Worm (Caenorhabditis elegans) whole organism, early embryonic: ENCODE results near the gene F12E12.6.
"Not testable (repeated sequence)": the region's sequence is repeated elsewhere in the genome, so short reads cannot be mapped to it uniquely, and the experiment has no call there.

Experiments
- B0310.2 ChIP-seq: sonication (generic microtip); optimal IDR thresholded peaks from 2 replicates; lab custom pipeline; 2016; ENCODE audit warnings: mild to moderate bottlenecking, missing genetic modification characterization, missing compliant biosample characterization
- F13C5.2 ChIP-seq: sonication (generic microtip); optimal IDR thresholded peaks from 2 replicates; lab custom pipeline; 2017; ENCODE audit warnings: mild to moderate bottlenecking, missing genetic modification characterization, inconsistent platforms, missing compliant biosample characterization
- aly-1 ChIP-seq: sonication (generic microtip); optimal IDR thresholded peaks from 2 replicates; lab custom pipeline; 2016; ENCODE audit warnings: missing genetic modification characterization, missing compliant biosample characterization
- ama-1 ChIP-seq: fragments of 150-350 bp; optimal IDR thresholded peaks from 2 replicates; lab custom pipeline; 2014
- ceh-13 ChIP-seq: fragments of 200-800 bp; sonication (Bioruptor generic); optimal IDR thresholded peaks from 2 replicates; lab custom pipeline; 2018; ENCODE audit warnings: mild to moderate bottlenecking, missing genetic modification characterization, missing compliant biosample characterization
- ceh-36 ChIP-seq: sonication (generic microtip); optimal IDR thresholded peaks from 2 replicates; lab custom pipeline; 2016; ENCODE audit warnings: missing genetic modification characterization, inconsistent platforms, missing compliant biosample characterization
- ets-7 ChIP-seq: sonication (generic microtip); optimal IDR thresholded peaks from 2 replicates; lab custom pipeline; 2016; ENCODE audit warnings: missing genotype, missing genetic modification characterization, missing compliant biosample characterization
- flt-1 ChIP-seq: fragments of 200-800 bp; sonication (Bioruptor generic); IDR thresholded peaks from 2 replicates; pipeline ENCODE4 v1.3.6; 2022; ENCODE audit warnings: missing genetic modification characterization, missing compliant biosample characterization
- hmbx-1 ChIP-seq: sonication (generic microtip); optimal IDR thresholded peaks from 2 replicates; lab custom pipeline; 2016; ENCODE audit warnings: mild to moderate bottlenecking, missing genetic modification characterization, missing compliant biosample characterization
- hmg-4 ChIP-seq: fragments of 200-800 bp; sonication (Bioruptor generic); optimal IDR thresholded peaks from 2 replicates; lab custom pipeline; 2018; ENCODE audit warnings: mild to moderate bottlenecking, missing genetic modification characterization, missing compliant biosample characterization
- hnd-1 ChIP-seq: sonication (generic microtip); optimal IDR thresholded peaks from 2 replicates; lab custom pipeline; 2016; ENCODE audit warnings: missing genetic modification characterization, missing compliant biosample characterization
- pes-1 ChIP-seq: fragments of 200-800 bp; sonication (Bioruptor generic); IDR thresholded peaks from 2 replicates; pipeline ENCODE4 v1.3.6; 2022; ENCODE audit warnings: missing genetic modification reagents, missing genetic modification characterization, missing compliant biosample characterization
- scrt-1 ChIP-seq: fragments of 200-800 bp; sonication (Bioruptor generic); IDR thresholded peaks from 2 replicates; pipeline ENCODE4 v1.3.6; 2022; ENCODE audit warnings: missing genetic modification characterization, missing compliant biosample characterization
- sea-1 ChIP-seq: fragments of 200-800 bp; sonication (Bioruptor generic); conservative IDR thresholded peaks from 2 replicates; pipeline ENCODE4 v1.3.6; 2022; ENCODE audit warnings: missing genetic modification characterization, missing compliant biosample characterization
- tbx-11 ChIP-seq: fragments of 200-800 bp; sonication (Bioruptor generic); IDR thresholded peaks from 2 replicates; pipeline ENCODE4 v1.3.6; 2022; ENCODE audit warnings: missing genetic modification characterization, missing compliant biosample characterization
- tbx-37 ChIP-seq: fragments of 200-800 bp; sonication (Bioruptor generic); conservative IDR thresholded peaks from 2 replicates; pipeline ENCODE4 v1.3.6; 2022; ENCODE audit warnings: missing genetic modification reagents, missing genetic modification characterization, missing compliant biosample characterization
- tra-4 ChIP-seq: sonication (generic microtip); optimal IDR thresholded peaks from 2 replicates; lab custom pipeline; 2017; ENCODE audit warnings: missing genetic modification characterization, missing compliant biosample characterization

The F12E12.6 gene

DNA sequence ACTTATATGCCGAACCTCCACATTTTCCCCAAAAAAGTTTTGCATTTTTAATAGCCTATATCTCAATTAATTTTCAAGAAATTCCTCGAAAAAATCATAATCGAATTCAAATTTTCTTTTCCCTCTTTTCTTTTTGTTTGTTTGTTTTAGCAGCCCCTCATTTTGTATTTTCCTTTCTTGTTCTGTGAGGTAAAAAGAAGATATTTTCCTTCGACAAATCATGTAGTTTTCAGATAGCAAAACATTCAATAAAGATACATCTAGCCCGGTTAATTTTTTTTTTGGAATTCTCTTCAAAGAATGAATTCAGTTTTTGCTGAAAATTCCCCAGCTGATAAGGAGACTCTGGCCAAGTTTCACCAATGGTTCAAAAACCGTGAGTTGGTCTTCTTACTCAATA lies 39.0 kb upstream of the F12E12.6 start, which contains the start of gene T24E12.3:
Gene T24E12.3 (plus strand): TSS at position 301 of the 400 bp plus-strand sequence.
- TF ChIP-seq flt-1 (GFP tag; lab: Robert Waterston, UW) (no peak), tbx-11 (GFP tag; lab: Robert Waterston, UW) (no peak), F13C5.2 (tag; lab: Kevin White, UChicago) (no peak), ama-1 (lab: Kevin White, UChicago) (no peak)

- TF ChIP-seq B0310.2 (tag; lab: Kevin White, UChicago) (no peak), scrt-1 (GFP tag; lab: Robert Waterston, UW) (no peak), tra-4 (tag; lab: Kevin White, UChicago) (no peak), F13C5.2 (tag; lab: Kevin White, UChicago) (no peak), flt-1 (GFP tag; lab: Robert Waterston, UW) (no peak), ets-7 (tag; lab: Kevin White, UChicago) (no peak), aly-1 (tag; lab: Kevin White, UChicago) (no peak), sea-1 (GFP tag; lab: Robert Waterston, UW) (no peak), tbx-11 (GFP tag; lab: Robert Waterston, UW) (no peak), pes-1 (GFP tag; lab: Robert Waterston, UW) (no peak), tbx-37 (no peak), ceh-13 (GFP tag; lab: Kevin White, UChicago) (no peak), hnd-1 (tag; lab: Kevin White, UChicago) (no peak)
Measured at ce11 chrII:3773130-3773529, 36.4 kb upstream of the F12E12.6 start, which contains the start of gene T24E12.10. Gene T24E12.10 (minus strand): TSS chrII:3773230.

ce11 chrII:3771640-3772039 lies 34.9 kb upstream of the F12E12.6 start:
- TF ChIP-seq ceh-13 (GFP tag; lab: Kevin White, UChicago) (no peak), B0310.2 (tag; lab: Kevin White, UChicago) (no peak), ama-1 (lab: Kevin White, UChicago) (no peak), tbx-37 (no peak), tbx-11 (GFP tag; lab: Robert Waterston, UW) (no peak), tra-4 (tag; lab: Kevin White, UChicago) (no peak), pes-1 (GFP tag; lab: Robert Waterston, UW) (no peak), scrt-1 (GFP tag; lab: Robert Waterston, UW) (no peak)

DNA sequence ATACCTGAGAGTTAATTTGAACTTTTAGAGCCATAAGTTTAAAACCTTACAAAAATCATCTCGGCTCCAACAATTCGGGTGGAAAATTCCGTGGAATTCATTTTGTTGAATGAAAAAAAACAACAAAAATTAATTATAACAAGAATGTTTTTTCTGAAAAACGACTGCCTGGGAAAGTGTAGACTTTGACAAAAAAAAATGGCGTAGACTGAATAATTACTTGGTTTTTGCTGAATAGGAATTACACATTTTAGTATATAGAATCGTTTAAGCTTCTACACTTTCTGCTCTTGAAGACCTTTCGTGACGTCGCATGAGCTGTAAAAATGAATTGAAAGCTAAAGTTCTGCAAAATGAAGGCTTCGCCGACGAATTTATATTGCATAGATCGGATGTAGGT lies 27.7 kb upstream of the F12E12.6 start, which contains the start of gene srx-112:
Gene srx-112 (minus strand): TSS at position 101 of the 400 bp plus-strand sequence.
- TF ChIP-seq F13C5.2 (tag; lab: Kevin White, UChicago) (no peak), hnd-1 (tag; lab: Kevin White, UChicago) (no peak), pes-1 (GFP tag; lab: Robert Waterston, UW) (no peak)

DNA sequence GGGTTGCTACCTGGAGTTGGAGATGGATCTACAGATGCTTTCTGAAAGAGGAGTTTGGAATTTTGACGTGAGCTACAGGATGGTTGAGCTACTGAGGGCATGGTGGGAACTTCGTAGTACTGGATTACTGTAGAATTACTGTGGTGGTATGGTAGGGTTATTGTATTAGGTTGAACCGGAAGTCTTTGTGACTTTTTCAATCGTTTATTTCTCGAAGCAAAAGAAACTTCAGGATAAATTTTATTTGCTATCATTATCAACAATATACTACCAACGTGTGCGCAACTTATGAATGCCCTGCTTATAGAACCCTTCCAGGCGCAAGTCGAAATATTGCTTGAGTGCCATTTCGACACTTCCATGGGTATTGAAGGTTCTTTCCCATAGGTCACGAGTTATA lies 24.9 kb upstream of the F12E12.6 start, which contains the start of gene T24E12.6:
Gene T24E12.6 (minus strand): TSS at position 101 of the 400 bp plus-strand sequence.
- not testable (repeated sequence) for TF ChIP-seq ets-7 (tag; lab: Kevin White, UChicago); hmg-4 (GFP tag; lab: Kevin White, UChicago); flt-1 (GFP tag; lab: Robert Waterston, UW)

DNA sequence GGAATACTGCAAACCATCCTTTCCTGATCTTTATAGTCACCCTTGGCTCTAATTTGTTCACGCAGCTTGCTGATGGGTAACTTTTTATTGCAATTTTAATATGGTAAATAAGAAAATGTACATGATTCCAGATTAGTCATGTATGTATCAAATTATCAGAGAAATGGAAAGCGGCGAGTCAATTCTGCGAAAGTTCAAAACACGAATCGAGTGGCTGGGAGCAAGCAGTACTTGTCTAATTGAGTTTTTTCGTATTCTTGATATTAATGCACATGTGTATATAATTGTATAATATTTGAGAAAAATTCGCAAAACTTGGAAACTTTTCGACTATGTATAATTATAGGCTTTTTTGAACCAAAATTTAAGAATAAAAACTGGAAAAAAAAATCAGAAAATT lies 22.3 kb upstream of the F12E12.6 start, which contains the start of gene T24E12.12:
Gene T24E12.12 (plus strand): TSS at position 281 of the 400 bp plus-strand sequence.
- TF ChIP-seq pes-1 (GFP tag; lab: Robert Waterston, UW) (no peak), ceh-36 (tag; lab: Kevin White, UChicago) (no peak), hnd-1 (tag; lab: Kevin White, UChicago) (no peak), ceh-13 (GFP tag; lab: Kevin White, UChicago) (no peak), ama-1 (lab: Kevin White, UChicago) (no peak), ets-7 (tag; lab: Kevin White, UChicago) (no peak), aly-1 (tag; lab: Kevin White, UChicago) (no peak)

DNA sequence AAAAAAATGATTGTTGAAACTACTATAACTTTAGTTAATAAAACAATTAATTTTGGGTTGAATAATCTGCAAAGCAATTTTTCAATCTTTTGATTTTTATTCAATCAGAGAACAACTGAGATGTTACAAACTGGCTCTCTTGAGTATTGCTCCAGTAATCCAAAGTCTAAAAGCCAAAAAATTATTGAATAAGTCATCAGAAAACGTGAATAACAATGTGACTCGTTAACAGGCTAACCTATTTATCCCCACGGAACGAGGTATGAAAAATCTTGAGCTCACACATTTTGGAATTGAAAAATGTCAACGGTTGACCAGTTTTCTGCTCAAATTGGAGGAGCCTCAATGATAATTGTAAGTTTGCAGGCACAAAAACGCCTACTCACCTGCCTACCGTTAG lies 20.8 kb upstream of the F12E12.6 start, which contains the start of gene srx-111:
Gene srx-111 (plus strand): TSS at position 301 of the 400 bp plus-strand sequence.
- no peak for TF ChIP-seq sea-1 (GFP tag; lab: Robert Waterston, UW)
- no peak for TF ChIP-seq ama-1 (lab: Kevin White, UChicago)
- TF ChIP-seq B0310.2 (tag; lab: Kevin White, UChicago) = no peak
- TF ChIP-seq tbx-11 (GFP tag; lab: Robert Waterston, UW) = no peak
- no peak for TF ChIP-seq tra-4 (tag; lab: Kevin White, UChicago)
- TF ChIP-seq ceh-13 (GFP tag; lab: Kevin White, UChicago) = no peak
- no peak for TF ChIP-seq hmbx-1
- no peak for TF ChIP-seq ceh-36 (tag; lab: Kevin White, UChicago)
- no peak for TF ChIP-seq ets-7 (tag; lab: Kevin White, UChicago)
- TF ChIP-seq pes-1 (GFP tag; lab: Robert Waterston, UW) = no peak
- no peak for TF ChIP-seq tbx-37

DNA sequence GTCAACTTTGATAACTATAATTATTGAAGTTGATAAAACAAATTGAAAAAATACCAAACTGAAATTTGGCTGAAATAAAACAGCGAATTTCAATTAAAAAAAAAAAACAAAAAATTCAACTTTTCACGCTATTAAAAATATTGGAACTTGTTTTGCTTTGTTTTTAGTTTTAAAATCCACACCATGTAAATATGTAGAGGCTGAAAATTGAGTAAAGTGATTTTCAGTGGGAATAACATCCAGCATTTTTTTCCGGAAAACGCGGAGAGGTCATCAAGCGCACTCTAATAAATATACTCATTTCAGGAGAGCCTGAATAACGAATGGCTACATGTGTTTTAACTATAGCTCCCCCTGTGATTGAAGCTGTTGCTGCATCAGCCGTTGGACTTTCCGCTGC lies 16.9 kb upstream of the F12E12.6 start, which contains the start of gene rcd-1:
Gene rcd-1 (plus strand): TSS at position 301 of the 400 bp plus-strand sequence.
- TF ChIP-seq B0310.2 (tag; lab: Kevin White, UChicago) (no peak), hnd-1 (tag; lab: Kevin White, UChicago) (no peak), hmbx-1 (no peak), ceh-13 (GFP tag; lab: Kevin White, UChicago) (no peak), ama-1 (lab: Kevin White, UChicago) (no peak), ets-7 (tag; lab: Kevin White, UChicago) (no peak), F13C5.2 (tag; lab: Kevin White, UChicago) (no peak)
